Fruit fly (Drosophila melanogaster) whole organism, adult: Measurements from ENCODE around the gene djl.

Experiments used
- CG11617 ChIP-seq: fragments of 200-800 bp; sonication (Bioruptor generic); optimal IDR thresholded peaks from 2 replicates; lab custom pipeline; 2017; ENCODE audit warnings: mild to moderate bottlenecking, missing biosample characterization, missing genetic modification reagents, missing genetic modification characterization
- CG33017 ChIP-seq: fragments of 200-800 bp; sonication (Bioruptor generic); optimal IDR thresholded peaks from 2 replicates; lab custom pipeline; 2018; ENCODE audit warnings: missing biosample characterization, mild to moderate bottlenecking, missing genetic modification characterization, moderate library complexity
- CG5204 ChIP-seq: fragments of 200-800 bp; sonication (Bioruptor generic); optimal IDR thresholded peaks from 2 replicates; lab custom pipeline; 2016; ENCODE audit warnings: missing biosample characterization, missing genetic modification characterization
- CG7045 ChIP-seq: fragments of 200-800 bp; sonication (Bioruptor generic); optimal IDR thresholded peaks from 2 replicates; lab custom pipeline; 2017; ENCODE audit warnings: missing biosample characterization, mild to moderate bottlenecking, missing genetic modification characterization
- Mnt ChIP-seq: fragments of 200-800 bp; sonication (Bioruptor generic); optimal IDR thresholded peaks from 2 replicates; lab custom pipeline; 2016; ENCODE audit warnings: missing biosample characterization, mild to moderate bottlenecking, missing genetic modification characterization
- cic ChIP-seq: fragments of 200-800 bp; sonication (Bioruptor generic); optimal IDR thresholded peaks from 2 replicates; lab custom pipeline; 2017; ENCODE audit warnings: missing biosample characterization, mild to moderate bottlenecking, missing genetic modification characterization, moderate library complexity
- ovo ChIP-seq: fragments of 200-800 bp; sonication (Bioruptor generic); optimal IDR thresholded peaks from 2 replicates; lab custom pipeline; 2016; ENCODE audit warnings: missing biosample characterization, missing genetic modification characterization
- tj ChIP-seq: fragments of 200-800 bp; sonication (Bioruptor generic); optimal IDR thresholded peaks from 3 replicates; lab custom pipeline; 2017; ENCODE audit warnings: missing biosample characterization, mild to moderate bottlenecking, missing genetic modification characterization, moderate library complexity
- toe ChIP-seq: fragments of 200-800 bp; sonication (Bioruptor generic); optimal IDR thresholded peaks from 2 replicates; lab custom pipeline; 2016; ENCODE audit warnings: missing biosample characterization, missing genetic modification characterization

DNA sequence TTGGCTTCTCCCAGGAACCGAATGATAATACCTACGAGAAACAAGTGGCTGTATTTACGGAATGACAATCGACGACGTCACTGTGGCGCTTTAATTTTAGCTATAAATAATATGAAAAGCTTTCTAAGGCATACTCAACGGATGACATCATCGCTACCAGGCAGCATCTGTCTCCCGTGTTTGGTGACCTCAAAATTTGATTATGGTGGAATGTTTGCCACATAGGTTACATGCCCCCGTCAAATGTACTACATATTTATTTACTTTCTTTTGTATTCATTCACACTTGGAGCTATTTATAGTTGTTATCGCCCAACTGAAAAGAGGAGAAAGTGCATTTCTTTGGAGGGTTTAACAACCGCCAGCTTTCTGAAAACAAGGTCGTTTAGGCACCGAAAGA lies 5.7 kb downstream of the djl start:
- TF ChIP-seq tj (GFP tag; lab: Kevin White, UChicago) (no peak), CG33017 (no peak), toe (no peak), CG7045 (GFP tag; lab: Kevin White, UChicago) (no peak), cic (GFP tag; lab: Kevin White, UChicago) (no peak), ovo (GFP tag; lab: Kevin White, UChicago) (no peak), CG5204 (GFP tag; lab: Kevin White, UChicago) (no peak), Mnt (GFP tag; lab: Kevin White, UChicago) (no peak), CG11617 (GFP tag; lab: Kevin White, UChicago) (no peak)
